Worm (Caenorhabditis elegans) whole organism, L2 larva: Measurements from ENCODE around the gene F22E5.22.

Experiments used
- elt-3 ChIP-seq: sonication (generic microtip); optimal IDR thresholded peaks from 2 replicates; lab custom pipeline; 2017; ENCODE audit warnings: missing biosample characterization, missing genetic modification characterization
- lin-39 ChIP-seq: fragments of 150-350 bp; optimal IDR thresholded peaks from 2 replicates; lab custom pipeline; 2014; ENCODE audit warnings: missing biosample characterization, missing genetic modification reagents, missing genetic modification characterization
- nhr-77 ChIP-seq: fragments of 150-350 bp; optimal IDR thresholded peaks from 2 replicates; lab custom pipeline; 2014; ENCODE audit warnings: missing biosample characterization, missing genetic modification characterization
- snpc-4 ChIP-seq: fragments of 150-350 bp; optimal IDR thresholded peaks from 2 replicates; lab custom pipeline; 2014; ENCODE audit warnings: missing biosample characterization, missing genetic modification characterization

- TF ChIP-seq snpc-4 (no peak), lin-39 (tag; lab: Kevin White, UChicago) (no peak), nhr-77 (tag; lab: Kevin White, UChicago) (no peak), elt-3 (tag; lab: Kevin White, UChicago) (no peak)
Measured at ce11 chrII:2622480-2622879, 43.2 kb upstream of the F22E5.22 start, which contains the start of gene D2062.5.
